Worm (Caenorhabditis elegans) whole organism, dauer: ENCODE measurements around the gene mom-2.

Source experiments
- unc-62 ChIP-seq: sonication (generic microtip); optimal IDR thresholded peaks from 2 replicates; lab custom pipeline; 2017; ENCODE audit warnings: missing biosample characterization, missing genetic modification reagents, missing genetic modification characterization

mom-2 gene

DNA sequence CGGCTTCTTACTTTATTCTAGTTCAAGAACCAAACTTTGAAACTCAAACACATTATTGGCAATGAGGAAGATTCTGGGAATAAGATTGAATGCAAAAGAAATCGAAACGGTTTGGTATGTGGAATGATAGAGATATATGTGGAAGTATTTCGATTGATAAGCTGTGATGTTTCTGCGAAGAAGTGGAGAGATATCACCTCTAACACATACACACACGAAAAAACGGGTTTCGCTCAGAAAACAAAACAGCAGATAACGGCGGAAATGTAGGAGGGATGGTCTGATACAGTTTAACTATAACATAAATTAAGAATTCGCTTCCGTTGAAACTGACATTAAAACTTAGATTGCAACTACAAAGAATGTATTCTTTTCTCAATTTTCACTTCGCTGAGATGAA, 45.5 kb downstream of the mom-2 start:
- no peak for TF ChIP-seq unc-62 (GFP tag; lab: Kevin White, UChicago)

DNA sequence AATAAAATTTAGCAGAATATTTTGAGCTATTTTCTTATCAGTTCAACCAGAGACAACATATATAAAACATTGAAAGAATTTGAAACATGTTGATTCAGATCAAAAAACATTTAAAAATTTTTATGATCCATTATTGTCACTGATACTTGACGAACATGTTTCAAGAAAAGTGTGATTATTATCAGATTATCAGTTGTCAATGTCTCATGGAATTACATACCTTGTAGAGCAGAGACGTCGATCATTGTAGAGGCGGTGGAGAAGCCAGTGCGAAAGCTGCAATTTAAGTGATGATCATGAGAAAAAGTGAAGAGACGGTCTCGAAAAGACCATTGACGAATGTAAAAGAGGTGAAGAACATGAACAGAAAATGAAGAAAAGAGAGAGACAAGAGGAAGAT, 46.6 kb downstream of the mom-2 start, which contains the start of gene F52E1.9:
F52E1.9 (minus strand) TSS at position 278 of the 400 bp plus-strand sequence.
- TF ChIP-seq unc-62 (GFP tag; lab: Kevin White, UChicago), result no peak

DNA sequence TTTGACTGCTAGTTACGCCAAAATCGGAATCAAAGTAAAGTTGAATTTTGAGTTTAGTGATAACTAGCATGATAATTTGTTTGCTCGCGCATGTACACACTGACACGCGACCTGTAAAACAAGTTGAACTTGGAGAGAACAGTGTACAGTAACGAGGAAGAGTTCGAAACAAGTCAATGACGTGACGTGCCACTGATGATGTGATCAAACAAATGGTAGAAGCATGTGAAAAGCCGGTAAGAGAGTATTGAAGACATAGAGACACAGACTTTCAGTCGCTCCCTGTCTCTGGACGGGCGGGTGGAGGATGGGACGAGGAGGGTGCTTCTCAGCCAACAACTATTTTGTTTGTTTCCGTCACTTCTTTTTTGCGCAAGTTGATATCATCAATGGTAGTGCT, 47.4 kb downstream of the mom-2 start:
- TF ChIP-seq unc-62 (GFP tag; lab: Kevin White, UChicago), result no peak

DNA sequence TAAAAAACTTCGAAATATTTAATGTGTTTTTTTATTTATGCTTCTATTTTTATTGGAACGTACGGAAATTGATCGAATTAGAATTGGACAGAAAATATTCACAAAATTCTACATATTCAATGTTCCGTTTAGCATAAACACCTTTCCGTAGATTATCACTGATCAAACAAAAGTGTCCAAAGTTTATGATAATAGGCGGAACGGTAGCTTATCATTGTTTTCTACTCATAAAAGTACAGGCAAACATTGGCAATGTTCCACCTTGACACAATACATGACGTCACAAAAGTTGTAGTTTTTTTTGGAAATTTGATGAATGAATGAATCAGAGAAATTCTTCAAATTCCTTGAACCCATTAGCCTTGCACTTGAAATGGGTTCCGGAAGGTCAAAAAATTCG, 48.1 kb downstream of the mom-2 start:
- no peak for TF ChIP-seq unc-62 (GFP tag; lab: Kevin White, UChicago)

DNA sequence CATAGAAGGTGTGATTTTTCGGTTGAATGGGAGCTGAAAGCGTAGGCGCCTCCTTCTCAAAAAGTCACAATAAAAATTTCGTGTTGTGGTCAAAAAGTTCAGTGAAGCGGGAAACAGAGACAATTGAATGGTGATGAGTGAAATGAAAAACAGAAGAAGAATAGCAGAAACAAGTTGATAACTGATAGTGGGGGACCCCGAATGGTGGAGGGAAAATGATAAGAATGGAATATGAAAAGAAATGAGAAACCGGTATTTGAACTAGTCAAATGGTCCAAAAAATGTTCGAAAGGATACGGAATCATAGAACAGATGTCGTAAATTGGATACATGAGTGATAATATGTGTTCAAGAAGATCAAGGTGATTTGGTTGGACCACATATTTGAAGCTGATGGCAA, 48.6 kb downstream of the mom-2 start:
- no peak for TF ChIP-seq unc-62 (GFP tag; lab: Kevin White, UChicago)

DNA sequence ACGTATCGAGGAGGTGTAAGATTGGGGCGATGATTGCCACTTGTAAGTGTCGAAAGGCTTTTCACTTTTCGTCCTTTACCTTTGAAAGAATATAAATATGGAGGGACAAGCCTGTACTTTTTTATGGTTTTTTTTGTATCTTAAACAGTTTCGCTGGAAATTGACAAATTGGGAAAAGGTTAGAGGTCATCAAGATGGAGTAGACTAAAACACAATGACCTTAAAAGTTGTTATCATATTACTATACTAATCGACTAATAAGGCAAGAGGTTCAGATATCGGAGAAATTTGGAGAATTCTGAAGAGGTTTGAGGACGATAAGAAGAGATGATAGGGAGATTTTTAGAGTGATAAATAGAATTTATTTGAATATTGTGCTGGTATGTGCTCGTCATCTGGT, 50.4 kb downstream of the mom-2 start:
- no peak for TF ChIP-seq unc-62 (GFP tag; lab: Kevin White, UChicago)

DNA sequence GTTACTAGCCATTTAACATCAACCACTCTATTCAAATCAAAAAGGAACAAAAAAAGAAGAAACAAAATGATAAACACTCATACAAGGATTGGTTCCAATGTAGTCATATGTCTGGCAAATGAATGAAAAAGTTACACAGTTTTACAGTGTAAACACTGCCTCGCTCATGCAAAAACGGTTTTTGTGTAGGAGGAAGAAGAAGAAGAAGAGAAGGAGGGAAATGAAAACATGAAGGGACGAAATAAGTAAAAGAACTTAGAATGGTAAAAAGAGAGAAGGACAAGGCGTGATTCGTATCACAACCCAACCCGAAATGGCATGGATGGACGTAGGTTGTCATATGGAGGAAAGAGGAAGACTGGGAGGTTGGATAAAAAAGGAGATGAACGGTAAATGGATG, 51.1 kb downstream of the mom-2 start:
- TF ChIP-seq unc-62 (GFP tag; lab: Kevin White, UChicago), result no peak
